Worm (Caenorhabditis elegans) whole organism, L4 larva: Measurements from ENCODE around the gene gop-1.

Experiments
- F10B5.3 ChIP-seq: sonication (generic microtip); optimal IDR thresholded peaks from 2 replicates; lab custom pipeline; 2016; ENCODE audit warnings: mild to moderate bottlenecking, missing genetic modification characterization, missing compliant biosample characterization
- F26F4.8 ChIP-seq: fragments of 200-800 bp; sonication (Bioruptor generic); conservative IDR thresholded peaks from 2 replicates; pipeline ENCODE4 v1.3.6; 2022; ENCODE audit warnings: missing genetic modification characterization, missing compliant biosample characterization
- F44E2.7 ChIP-seq: fragments of 200-800 bp; sonication (Bioruptor generic); IDR thresholded peaks from 2 replicates; pipeline ENCODE4 v2.1.2; 2022; ENCODE audit warnings: missing genetic modification characterization, missing compliant biosample characterization
- F49E8.2 ChIP-seq: sonication (generic microtip); optimal IDR thresholded peaks from 2 replicates; lab custom pipeline; 2016; ENCODE audit warnings: missing compliant biosample characterization, mild to moderate bottlenecking, missing genetic modification characterization, borderline replicate concordance
- T26A8.4 ChIP-seq: fragments of 200-800 bp; sonication (Bioruptor generic); IDR thresholded peaks from 2 replicates; pipeline ENCODE4 v1.3.6; 2022; ENCODE audit warnings: missing genetic modification characterization, missing compliant biosample characterization
- Y105C5A.15 ChIP-seq: fragments of 200-800 bp; sonication (Bioruptor generic); IDR thresholded peaks from 2 replicates; pipeline ENCODE4 v1.3.6; 2022; ENCODE audit warnings: missing genetic modification characterization, missing compliant biosample characterization
- Y48G9A.11 ChIP-seq: fragments of 200-800 bp; sonication (Bioruptor generic); IDR thresholded peaks from 2 replicates; pipeline ENCODE4 v1.3.6; 2022; ENCODE audit warnings: missing genetic modification reagents, missing genetic modification characterization, missing compliant biosample characterization
- ama-1 ChIP-seq: fragments of 150-350 bp; optimal IDR thresholded peaks from 2 replicates; lab custom pipeline; 2014; ENCODE audit warnings: inconsistent platforms, mixed read lengths
- attf-4 ChIP-seq: sonication (generic microtip); optimal IDR thresholded peaks from 3 replicates; lab custom pipeline; 2017; ENCODE audit warnings: missing biosample characterization, missing genetic modification characterization
- ceh-28 ChIP-seq: fragments of 150-350 bp; optimal IDR thresholded peaks from 2 replicates; lab custom pipeline; 2014; ENCODE audit warnings: missing biosample characterization, missing genetic modification reagents, missing genetic modification characterization
- ceh-62 ChIP-seq: sonication (generic microtip); optimal IDR thresholded peaks from 2 replicates; lab custom pipeline; 2017; ENCODE audit warnings: missing biosample characterization, missing genetic modification characterization
- ceh-82 ChIP-seq: sonication (generic microtip); optimal IDR thresholded peaks from 2 replicates; lab custom pipeline; 2017; ENCODE audit warnings: missing biosample characterization, missing genetic modification characterization
- ctbp-1 ChIP-seq: fragments of 200-800 bp; sonication (Bioruptor generic); IDR thresholded peaks from 2 replicates; pipeline ENCODE4 v1.3.6; 2022; ENCODE audit warnings: missing genetic modification reagents, missing genetic modification characterization, missing compliant biosample characterization
- dmd-9 ChIP-seq: fragments of 200-800 bp; sonication (Bioruptor generic); IDR thresholded peaks from 2 replicates; pipeline ENCODE4 v1.3.6; 2022; ENCODE audit warnings: missing genetic modification reagents, missing genetic modification characterization, missing compliant biosample characterization
- egl-43 ChIP-seq: fragments of 200-800 bp; sonication (Bioruptor generic); IDR thresholded peaks from 2 replicates; pipeline ENCODE4 v1.3.6; 2022; ENCODE audit warnings: missing genetic modification reagents, missing genetic modification characterization, missing compliant biosample characterization
- fos-1 ChIP-seq: fragments of 150-350 bp; optimal IDR thresholded peaks from 2 replicates; lab custom pipeline; 2014; ENCODE audit warnings: missing biosample characterization, missing genetic modification characterization
- gei-8 ChIP-seq: fragments of 200-800 bp; sonication (Bioruptor generic); optimal IDR thresholded peaks from 2 replicates; lab custom pipeline; 2018; ENCODE audit warnings: mild to moderate bottlenecking, missing genetic modification characterization, missing compliant biosample characterization
- hmg-1.1 ChIP-seq: fragments of 200-800 bp; sonication (Bioruptor generic); IDR thresholded peaks from 2 replicates; pipeline ENCODE4 v1.3.6; 2022; ENCODE audit warnings: missing genetic modification reagents, missing genetic modification characterization, missing compliant biosample characterization
- lin-15B ChIP-seq: fragments of 150-350 bp; sonication (generic microtip); optimal IDR thresholded peaks from 3 replicates; lab custom pipeline; 2014; ENCODE audit warnings: missing biosample characterization, missing genetic modification characterization
- lin-38 ChIP-seq: fragments of 200-800 bp; sonication (Bioruptor generic); IDR thresholded peaks from 2 replicates; pipeline ENCODE4 v1.3.6; 2022; ENCODE audit warnings: missing genetic modification reagents, missing genetic modification characterization, missing compliant biosample characterization
- lin-39 ChIP-seq: fragments of 150-350 bp; optimal IDR thresholded peaks from 2 replicates; lab custom pipeline; 2014; ENCODE audit warnings: missing biosample characterization, missing genetic modification reagents, missing genetic modification characterization
- lsy-2 ChIP-seq, 2 experiments: fragments of 150-350 bp in 1 of 2; sonication (generic microtip) in 1 of 2; optimal IDR thresholded peaks; 2 replicates each; lab custom pipeline; 2014 to 2017; ENCODE audit warnings: missing biosample characterization in 2 of 2, missing genetic modification characterization in 2 of 2
- mdt-29 ChIP-seq: fragments of 200-800 bp; sonication (Bioruptor generic); IDR thresholded peaks from 2 replicates; pipeline ENCODE4 v1.3.6; 2022; ENCODE audit warnings: missing genetic modification reagents, missing genetic modification characterization, missing compliant biosample characterization
- mep-1 ChIP-seq: fragments of 150-350 bp; sonication (generic microtip); optimal IDR thresholded peaks from 3 replicates; lab custom pipeline; 2014; ENCODE audit warnings: missing biosample characterization, missing genetic modification characterization
- mes-2 ChIP-seq: sonication (generic microtip); optimal IDR thresholded peaks from 2 replicates; lab custom pipeline; 2016; ENCODE audit warnings: missing genotype, mild to moderate bottlenecking, missing genetic modification characterization, missing compliant biosample characterization; ENCODE audit not compliant: poor library complexity, severe bottlenecking
- mxl-3 ChIP-seq: fragments of 200-800 bp; sonication (Bioruptor generic); optimal IDR thresholded peaks from 2 replicates; lab custom pipeline; 2018; ENCODE audit warnings: mild to moderate bottlenecking, missing genetic modification characterization, missing compliant biosample characterization
- nhr-102 ChIP-seq: sonication (generic microtip); optimal IDR thresholded peaks from 2 replicates; lab custom pipeline; 2016; ENCODE audit warnings: mild to moderate bottlenecking, missing genetic modification characterization, moderate library complexity, missing compliant biosample characterization
- nhr-111 ChIP-seq: fragments of 200-800 bp; sonication (Bioruptor generic); optimal IDR thresholded peaks from 2 replicates; lab custom pipeline; 2018; ENCODE audit warnings: mild to moderate bottlenecking, missing genetic modification characterization, missing compliant biosample characterization
- nhr-237 ChIP-seq: sonication (generic microtip); optimal IDR thresholded peaks from 2 replicates; lab custom pipeline; 2017; ENCODE audit warnings: missing biosample characterization, missing genetic modification characterization
- nhr-42 ChIP-seq: fragments of 200-800 bp; sonication (Bioruptor generic); IDR thresholded peaks from 2 replicates; pipeline ENCODE4 v1.3.6; 2022; ENCODE audit warnings: missing genetic modification characterization, missing compliant biosample characterization
- php-3 ChIP-seq: fragments of 200-800 bp; sonication (Bioruptor generic); IDR thresholded peaks from 2 replicates; pipeline ENCODE4 v1.3.6; 2022; ENCODE audit warnings: missing genetic modification reagents, missing genetic modification characterization, missing compliant biosample characterization
- rbr-2 ChIP-seq: sonication (generic microtip); optimal IDR thresholded peaks from 2 replicates; lab custom pipeline; 2016; ENCODE audit warnings: missing genotype, missing genetic modification characterization, missing compliant biosample characterization
- sdz-12 ChIP-seq: fragments of 200-800 bp; sonication (Bioruptor generic); optimal IDR thresholded peaks from 2 replicates; lab custom pipeline; 2018; ENCODE audit warnings: mild to moderate bottlenecking, missing genetic modification characterization, missing compliant biosample characterization
- skn-1 ChIP-seq: fragments of 150-350 bp; optimal IDR thresholded peaks from 2 replicates; lab custom pipeline; 2014; ENCODE audit warnings: missing biosample characterization, missing genetic modification characterization
- spr-1 ChIP-seq: sonication (generic microtip); optimal IDR thresholded peaks from 2 replicates; lab custom pipeline; 2016; ENCODE audit warnings: mild to moderate bottlenecking, missing genetic modification characterization, missing compliant biosample characterization
- tag-97 ChIP-seq: fragments of 200-800 bp; sonication (Bioruptor generic); IDR thresholded peaks from 2 replicates; pipeline ENCODE4 v1.3.6; 2022; ENCODE audit warnings: missing genetic modification characterization, missing compliant biosample characterization
- tra-1 ChIP-seq: fragments of 200-800 bp; sonication (Bioruptor generic); IDR thresholded peaks from 2 replicates; pipeline ENCODE4 v1.3.6; 2022; ENCODE audit warnings: missing genetic modification reagents, missing genetic modification characterization, missing compliant biosample characterization
- unc-62 ChIP-seq, 3 experiments: fragments of 150-350 bp in 1 of 3; sonication (generic microtip); optimal IDR thresholded peaks in 2 of 3; peaks in 1 of 3; 1 replicate in 1 of 3; 2 replicates in 2 of 3; lab custom pipeline; 2014 to 2017; ENCODE audit warnings: missing biosample characterization in 3 of 3, missing genetic modification characterization in 3 of 3, missing genetic modification reagents in 3 of 3, missing genotype in 1 of 3
- ztf-11 ChIP-seq: fragments of 150-350 bp; optimal IDR thresholded peaks from 2 replicates; lab custom pipeline; 2014; ENCODE audit warnings: missing biosample characterization, missing genetic modification characterization
- ztf-7 ChIP-seq: fragments of 150-350 bp; optimal IDR thresholded peaks from 2 replicates; lab custom pipeline; 2014; ENCODE audit warnings: missing biosample characterization, missing genetic modification characterization

gop-1 gene

DNA sequence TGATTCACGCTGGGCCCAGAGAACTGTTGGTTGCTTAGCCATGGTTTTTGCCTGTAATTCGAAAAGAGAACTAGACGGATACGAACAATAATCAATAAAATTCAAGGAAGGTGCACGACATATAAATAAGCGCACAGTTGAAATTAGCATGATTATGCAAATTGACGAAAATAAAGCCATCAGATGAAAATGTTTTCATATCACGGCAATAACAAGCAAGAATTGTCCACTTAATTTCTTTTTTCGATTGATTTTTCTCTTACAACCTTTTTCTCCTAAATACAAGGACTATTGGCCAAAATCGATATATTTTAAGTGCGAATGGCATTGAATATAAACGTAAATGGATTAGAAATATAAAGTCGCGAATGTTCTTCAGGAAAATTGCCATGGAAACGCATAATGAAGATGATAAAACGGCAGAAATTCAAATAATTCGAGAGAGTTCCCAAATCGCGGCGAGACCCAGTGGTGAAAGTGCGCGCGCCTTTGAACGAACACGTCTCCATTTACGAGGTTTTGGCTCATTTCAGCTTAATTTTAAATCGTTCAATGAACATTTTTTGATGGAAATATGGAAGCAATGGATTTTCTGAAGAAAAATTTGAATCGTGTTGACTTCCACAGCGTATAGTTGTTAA, 20.6 kb downstream of the gop-1 start, which contains the start of the genes daf-41 and toc-1 (continued):
- peak in 1 of 2 experiments; percentile 77 for TF ChIP-seq lsy-2 (tag; optimal IDR thresholded peaks at IDR 0.05; lab: Kevin White, UChicago)
- peak; percentile 71 for TF ChIP-seq mes-2
- TF ChIP-seq rbr-2 (tag; lab: Kevin White, UChicago) = peak; percentile 25
- TF ChIP-seq mxl-3 = no peak
- no peak for TF ChIP-seq egl-43
- peak; percentile 44 for TF ChIP-seq mep-1 (tag; lab: Kevin White, UChicago)
- no peak for TF ChIP-seq ztf-11 (tag; lab: Kevin White, UChicago)
- TF ChIP-seq ztf-7 (tag; lab: Kevin White, UChicago) = peak; percentile 17

- TF ChIP-seq unc-62 (GFP tag; optimal IDR thresholded peaks at IDR 0.05 in 1 of 2; lab: Kevin White, UChicago) (peak in 1 of 2 experiments; percentile 24), unc-62 (tag; optimal IDR thresholded peaks at IDR 0.05; lab: Kevin White, UChicago) (no peak), Y105C5A.15 (GFP tag; lab: Robert Waterston, UW) (0 out of 2 replicates have a peak, but pooled peaks have one; percentile 12), tag-97 (no peak), nhr-42 (GFP tag; lab: Robert Waterston, UW) (peak; percentile 50; the same call in 1 of the 2 replicates), ctbp-1 (GFP tag; lab: Robert Waterston, UW) (no peak), mdt-29 (GFP tag; lab: Robert Waterston, UW) (no peak), attf-4 (no peak), Y48G9A.11 (0 out of 2 replicates have a peak, but pooled peaks have one; percentile 7), spr-1 (tag; lab: Kevin White, UChicago) (no peak), F26F4.8 (GFP tag; lab: Robert Waterston, UW) (0 out of 2 replicates have a peak, but pooled peaks have one; percentile 56), F49E8.2 (tag; lab: Kevin White, UChicago) (no peak), dmd-9 (GFP tag; lab: Robert Waterston, UW) (no peak), nhr-102 (tag; lab: Kevin White, UChicago) (peak; percentile 13), nhr-111 (GFP tag; lab: Kevin White, UChicago) (peak; percentile 31), ama-1 (lab: Kevin White, UChicago) (peak; percentile 50)
Observed at ce11 chrIII:5277740-5278139, 23.5 kb downstream of the gop-1 start, which contains the start of gene clk-1. clk-1 (plus strand) TSS chrIII:5277894.

DNA sequence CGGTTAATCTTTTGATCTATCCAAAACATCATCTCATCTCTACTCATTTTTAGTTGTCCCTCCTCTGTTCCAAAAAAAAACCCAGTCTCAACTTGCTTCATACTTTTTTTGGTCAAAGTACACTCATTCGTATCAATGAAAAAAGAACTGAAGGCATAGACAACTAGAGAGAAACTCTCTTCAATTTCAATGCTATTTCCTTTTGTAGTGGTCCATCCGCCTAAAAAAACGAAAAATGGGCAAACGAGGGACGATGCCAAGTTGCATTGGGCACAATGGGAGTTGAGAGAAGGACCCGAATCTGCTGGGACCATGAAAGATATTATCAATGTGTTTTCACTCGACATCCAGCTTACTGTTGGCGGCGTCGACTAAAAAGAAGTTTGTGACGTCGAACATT, 26.0 kb downstream of the gop-1 start:
- TF ChIP-seq lsy-2 (tag; optimal IDR thresholded peaks at IDR 0.05; lab: Kevin White, UChicago) (peak in 1 of 2 experiments; percentile 64), ceh-28 (tag; lab: Kevin White, UChicago) (no peak), php-3 (GFP tag; lab: Robert Waterston, UW) (no peak), hmg-1.1 (GFP tag; lab: Robert Waterston, UW) (0 out of 2 replicates have a peak, but pooled peaks have one; percentile 9), mep-1 (tag; lab: Kevin White, UChicago) (peak; percentile 12), F10B5.3 (no peak), fos-1 (no peak), rbr-2 (tag; lab: Kevin White, UChicago) (peak; percentile 11), lin-39 (tag; lab: Kevin White, UChicago) (no peak), skn-1 (tag; lab: Kevin White, UChicago) (no peak), ceh-82 (tag; lab: Kevin White, UChicago) (no peak), lin-38 (GFP tag; lab: Robert Waterston, UW) (no peak), nhr-237 (tag; lab: Kevin White, UChicago) (no peak), ceh-62 (tag; lab: Kevin White, UChicago) (no peak), sdz-12 (no peak), F44E2.7 (GFP tag; lab: Robert Waterston, UW) (no peak), gei-8 (GFP tag; lab: Kevin White, UChicago) (no peak), tag-97 (no peak), tra-1 (GFP tag; lab: Robert Waterston, UW) (0 out of 2 replicates have a peak, but pooled peaks have one; percentile 29), F49E8.2 (tag; lab: Kevin White, UChicago) (no peak), T26A8.4 (no peak), lin-15B (tag; lab: Kevin White, UChicago) (no peak)
